Worm (Caenorhabditis elegans): Measurements from ENCODE around the gene R09H10.6.

- TF ChIP-seq nhr-12 (tag; optimal IDR thresholded peaks at IDR 0.05) = no peak
- no peak for TF ChIP-seq mab-5 (tag; optimal IDR thresholded peaks at IDR 0.05)
- no peak for TF ChIP-seq pha-4 (tag; optimal IDR thresholded peaks at IDR 0.05)
- no peak for TF ChIP-seq sptf-1 (tag; optimal IDR thresholded peaks at IDR 0.05)
- TF ChIP-seq nhr-237 (tag; optimal IDR thresholded peaks at IDR 0.05) = no peak
- no peak for TF ChIP-seq elt-3 (tag; optimal IDR thresholded peaks at IDR 0.05)
- TF ChIP-seq ztf-11 (tag; optimal IDR thresholded peaks at IDR 0.05) = no peak
- no peak for TF ChIP-seq unc-62 (GFP tag; optimal IDR thresholded peaks at IDR 0.05)
- TF ChIP-seq cnd-1 (tag; optimal IDR thresholded peaks at IDR 0.05) = no peak
- no peak for TF ChIP-seq unc-39 (tag; optimal IDR thresholded peaks at IDR 0.05)
- TF ChIP-seq nhr-28 (tag; optimal IDR thresholded peaks at IDR 0.05) = no peak
- TF ChIP-seq lsy-2 (tag; optimal IDR thresholded peaks at IDR 0.05) = no peak
- no peak for TF ChIP-seq snpc-4 (tag; optimal IDR thresholded peaks at IDR 0.05)
- no peak for TF ChIP-seq lin-13 (tag; optimal IDR thresholded peaks at IDR 0.05)
Measured at ce11 chrIV:10584237-10584636, 24.1 kb upstream of the R09H10.6 start, which contains the start of gene oac-8.

All from whole organism, mixed stage, embryonic.